Fruit fly (Drosophila melanogaster) whole organism, prepupa: ENCODE results near the gene wts.
A peak's percentile ranks its signal among the peaks of the same experiment; 100 is the strongest.

Experiments used
- CG10631 ChIP-seq: fragments of 200-800 bp; sonication (Bioruptor generic); optimal IDR thresholded peaks from 2 replicates; lab custom pipeline; 2016; ENCODE audit warnings: missing biosample characterization, missing genetic modification characterization
- CG10669 ChIP-seq: fragments of 200-800 bp; sonication (Bioruptor generic); optimal IDR thresholded peaks from 3 replicates; lab custom pipeline; 2018; ENCODE audit warnings: missing biosample characterization, mild to moderate bottlenecking, missing genetic modification characterization, moderate library complexity
- CG11294 ChIP-seq: fragments of 200-800 bp; sonication (Bioruptor generic); IDR thresholded peaks from 2 replicates; pipeline ENCODE4 v1.3.6; 2022; ENCODE audit warnings: missing biosample characterization, missing genetic modification characterization
- CG11762 ChIP-seq: fragments of 200-800 bp; sonication (Bioruptor generic); optimal IDR thresholded peaks from 3 replicates; lab custom pipeline; 2016; ENCODE audit warnings: missing biosample characterization, missing genetic modification characterization; ENCODE audit not compliant: insufficient read depth
- CG11902 ChIP-seq: fragments of 200-800 bp; sonication (Bioruptor generic); optimal IDR thresholded peaks from 3 replicates; lab custom pipeline; 2016; ENCODE audit warnings: missing biosample characterization, missing genetic modification characterization
- CG15336 ChIP-seq: fragments of 200-800 bp; sonication (Bioruptor generic); IDR thresholded peaks from 2 replicates; pipeline ENCODE4 v1.3.6; 2022; ENCODE audit warnings: missing biosample characterization, missing genetic modification characterization
- CG16779 ChIP-seq: fragments of 200-800 bp; sonication (Bioruptor generic); optimal IDR thresholded peaks from 3 replicates; lab custom pipeline; 2017; ENCODE audit warnings: missing biosample characterization, mild to moderate bottlenecking, missing genetic modification characterization
- CG3032 ChIP-seq: fragments of 200-800 bp; optimal IDR thresholded peaks from 2 replicates; lab custom pipeline; 2019; ENCODE audit warnings: missing biosample characterization, mild to moderate bottlenecking, missing genetic modification characterization, moderate library complexity
- CG31627 ChIP-seq: fragments of 200-800 bp; sonication (Bioruptor generic); optimal IDR thresholded peaks from 3 replicates; lab custom pipeline; 2016; ENCODE audit warnings: missing biosample characterization, missing genetic modification characterization
- CG32006 ChIP-seq: fragments of 200-800 bp; sonication (Bioruptor generic); optimal IDR thresholded peaks from 3 replicates; lab custom pipeline; 2017; ENCODE audit warnings: missing biosample characterization, mild to moderate bottlenecking, missing genetic modification characterization
- CG34406 ChIP-seq: fragments of 200-800 bp; sonication (Bioruptor generic); optimal IDR thresholded peaks from 3 replicates; lab custom pipeline; 2016; ENCODE audit warnings: missing biosample characterization, missing genetic modification characterization
- CG4318 ChIP-seq: fragments of 200-800 bp; sonication (Bioruptor generic); optimal IDR thresholded peaks from 3 replicates; lab custom pipeline; 2017; ENCODE audit warnings: missing biosample characterization, mild to moderate bottlenecking, missing genetic modification characterization
- CG6163 ChIP-seq: fragments of 200-800 bp; sonication (Bioruptor generic); IDR thresholded peaks from 3 replicates; pipeline ENCODE4 v1.3.6; 2022; ENCODE audit warnings: missing biosample characterization, missing genetic modification characterization
- CG6276 ChIP-seq: fragments of 200-800 bp; sonication (Bioruptor generic); optimal IDR thresholded peaks from 2 replicates; lab custom pipeline; 2017; ENCODE audit warnings: missing biosample characterization, mild to moderate bottlenecking, missing genetic modification characterization
- CG6792 ChIP-seq: fragments of 200-800 bp; sonication (Bioruptor generic); optimal IDR thresholded peaks from 3 replicates; lab custom pipeline; 2016; ENCODE audit warnings: missing biosample characterization, missing genetic modification characterization
- CG6808 ChIP-seq: fragments of 200-800 bp; sonication (Bioruptor generic); optimal IDR thresholded peaks from 3 replicates; lab custom pipeline; 2017; ENCODE audit warnings: missing biosample characterization, missing genetic modification characterization, mild to moderate bottlenecking, moderate library complexity, missing genetic modification reagents
- CG6854 ChIP-seq: fragments of 200-800 bp; sonication (Bioruptor generic); optimal IDR thresholded peaks from 2 replicates; lab custom pipeline; 2017; ENCODE audit warnings: missing biosample characterization, mild to moderate bottlenecking, missing genetic modification characterization
- CG7368 ChIP-seq: fragments of 200-800 bp; sonication (Bioruptor generic); optimal IDR thresholded peaks from 3 replicates; lab custom pipeline; 2016; ENCODE audit warnings: missing biosample characterization, missing genetic modification characterization
- CG8319 ChIP-seq: fragments of 200-800 bp; sonication (Bioruptor generic); optimal IDR thresholded peaks from 3 replicates; lab custom pipeline; 2016; ENCODE audit warnings: missing biosample characterization, missing genetic modification characterization
- CG8632 ChIP-seq: fragments of 200-800 bp; sonication (Bioruptor generic); optimal IDR thresholded peaks from 3 replicates; lab custom pipeline; 2016; ENCODE audit warnings: missing biosample characterization, missing genetic modification characterization
- CG9139 ChIP-seq: fragments of 200-800 bp; sonication (Bioruptor generic); optimal IDR thresholded peaks from 3 replicates; lab custom pipeline; 2017; ENCODE audit warnings: missing biosample characterization, mild to moderate bottlenecking, missing genetic modification characterization
- Eip75B ChIP-seq: fragments of 200-800 bp; sonication (Bioruptor generic); optimal IDR thresholded peaks from 3 replicates; lab custom pipeline; 2016; ENCODE audit warnings: missing biosample characterization, missing genetic modification characterization
- Eip93F ChIP-seq: fragments of 200-800 bp; sonication (Bioruptor generic); optimal IDR thresholded peaks from 2 replicates; lab custom pipeline; 2016; ENCODE audit warnings: missing biosample characterization, mild to moderate bottlenecking, missing genetic modification characterization
- Ets21C ChIP-seq: fragments of 200-800 bp; sonication (Bioruptor generic); optimal IDR thresholded peaks from 3 replicates; lab custom pipeline; 2016; ENCODE audit warnings: missing biosample characterization, missing genetic modification characterization
- Ets96B ChIP-seq: fragments of 200-800 bp; optimal IDR thresholded peaks from 2 replicates; lab custom pipeline; 2019; ENCODE audit warnings: missing biosample characterization, mild to moderate bottlenecking, missing genetic modification characterization, moderate library complexity
- Gug ChIP-seq: fragments of 200-800 bp; sonication (Bioruptor generic); IDR thresholded peaks from 2 replicates; pipeline ENCODE4 v1.3.6; 2022; ENCODE audit warnings: missing biosample characterization, missing genetic modification characterization
- Hr4 ChIP-seq: fragments of 200-800 bp; sonication (Bioruptor generic); optimal IDR thresholded peaks from 3 replicates; lab custom pipeline; 2016; ENCODE audit warnings: missing biosample characterization, missing genetic modification characterization
- Lpt ChIP-seq: fragments of 200-800 bp; sonication (Bioruptor generic); optimal IDR thresholded peaks from 3 replicates; lab custom pipeline; 2016; ENCODE audit warnings: missing biosample characterization, missing genetic modification characterization
- Smox ChIP-seq: fragments of 200-800 bp; sonication (Bioruptor generic); optimal IDR thresholded peaks from 3 replicates; lab custom pipeline; 2016; ENCODE audit warnings: missing biosample characterization, missing genetic modification characterization
- Sox102F ChIP-seq: fragments of 200-800 bp; sonication (Bioruptor generic); optimal IDR thresholded peaks from 2 replicates; lab custom pipeline; 2016; ENCODE audit warnings: missing biosample characterization, mild to moderate bottlenecking, missing genetic modification characterization
- Sox14 ChIP-seq: fragments of 200-800 bp; sonication (Bioruptor generic); optimal IDR thresholded peaks from 3 replicates; lab custom pipeline; 2016; ENCODE audit warnings: missing biosample characterization, missing genetic modification characterization
- Sox15 ChIP-seq: fragments of 200-800 bp; sonication (Bioruptor generic); optimal IDR thresholded peaks from 3 replicates; lab custom pipeline; 2016; ENCODE audit warnings: missing biosample characterization, missing genetic modification characterization
- achi ChIP-seq: fragments of 200-800 bp; sonication (Bioruptor generic); optimal IDR thresholded peaks from 3 replicates; lab custom pipeline; 2016; ENCODE audit warnings: missing biosample characterization, missing genetic modification characterization
- acj6 ChIP-seq: fragments of 200-800 bp; sonication (Bioruptor generic); optimal IDR thresholded peaks from 3 replicates; lab custom pipeline; 2016; ENCODE audit warnings: missing biosample characterization, missing genetic modification characterization
- cyc ChIP-seq: fragments of 200-800 bp; sonication (Bioruptor generic); optimal IDR thresholded peaks from 3 replicates; lab custom pipeline; 2016; ENCODE audit warnings: missing biosample characterization, missing genetic modification characterization
- dac ChIP-seq: fragments of 200-800 bp; sonication (Bioruptor generic); optimal IDR thresholded peaks from 2 replicates; lab custom pipeline; 2017; ENCODE audit warnings: missing biosample characterization, mild to moderate bottlenecking, missing genetic modification characterization
- dsx ChIP-seq: fragments of 200-800 bp; optimal IDR thresholded peaks from 3 replicates; lab custom pipeline; 2019; ENCODE audit warnings: missing biosample characterization, mild to moderate bottlenecking, missing genetic modification characterization, moderate library complexity; ENCODE audit not compliant: poor library complexity, severe bottlenecking
- esn ChIP-seq: fragments of 200-800 bp; sonication (Bioruptor generic); optimal IDR thresholded peaks from 2 replicates; lab custom pipeline; 2016; ENCODE audit warnings: missing biosample characterization, mild to moderate bottlenecking, missing genetic modification characterization, moderate library complexity
- fkh ChIP-seq: fragments of 200-800 bp; sonication (Bioruptor generic); optimal IDR thresholded peaks from 3 replicates; lab custom pipeline; 2017; ENCODE audit warnings: missing biosample characterization, mild to moderate bottlenecking, missing genetic modification characterization, moderate library complexity
- lz ChIP-seq: fragments of 200-800 bp; sonication (Bioruptor generic); optimal IDR thresholded peaks from 3 replicates; lab custom pipeline; 2016; ENCODE audit warnings: missing biosample characterization, missing genetic modification characterization
- net ChIP-seq: fragments of 200-800 bp; sonication (Bioruptor generic); optimal IDR thresholded peaks from 3 replicates; lab custom pipeline; 2016; ENCODE audit warnings: missing biosample characterization, missing genetic modification characterization
- salr ChIP-seq, 2 experiments: fragments of 200-800 bp; sonication (Bioruptor generic); optimal IDR thresholded peaks; 3 replicates each; lab custom pipeline; 2016 to 2018; ENCODE audit warnings: missing biosample characterization in 2 of 2, missing genetic modification characterization in 2 of 2, mild to moderate bottlenecking in 1 of 2
- spab ChIP-seq: fragments of 200-800 bp; sonication (Bioruptor generic); optimal IDR thresholded peaks from 2 replicates; lab custom pipeline; 2017; ENCODE audit warnings: missing biosample characterization, mild to moderate bottlenecking, missing genetic modification characterization, missing genetic modification reagents
- ss ChIP-seq, 2 experiments: fragments of 200-800 bp; sonication (Bioruptor generic); optimal IDR thresholded peaks; 2 replicates in 1 of 2; 3 replicates in 1 of 2; lab custom pipeline; 2017 to 2018; ENCODE audit warnings: mild to moderate bottlenecking in 2 of 2, missing biosample characterization in 2 of 2, missing genetic modification characterization in 2 of 2, moderate library complexity in 1 of 2
- svp ChIP-seq: fragments of 200-800 bp; sonication (Bioruptor generic); peaks from one replicate; lab custom pipeline; 2016; ENCODE audit warnings: missing biosample characterization, missing genetic modification characterization
- vri ChIP-seq: fragments of 200-800 bp; sonication (Bioruptor generic); optimal IDR thresholded peaks from 3 replicates; lab custom pipeline; 2016; ENCODE audit warnings: missing biosample characterization, mild to moderate bottlenecking, missing genetic modification characterization

Gene wts

DNA sequence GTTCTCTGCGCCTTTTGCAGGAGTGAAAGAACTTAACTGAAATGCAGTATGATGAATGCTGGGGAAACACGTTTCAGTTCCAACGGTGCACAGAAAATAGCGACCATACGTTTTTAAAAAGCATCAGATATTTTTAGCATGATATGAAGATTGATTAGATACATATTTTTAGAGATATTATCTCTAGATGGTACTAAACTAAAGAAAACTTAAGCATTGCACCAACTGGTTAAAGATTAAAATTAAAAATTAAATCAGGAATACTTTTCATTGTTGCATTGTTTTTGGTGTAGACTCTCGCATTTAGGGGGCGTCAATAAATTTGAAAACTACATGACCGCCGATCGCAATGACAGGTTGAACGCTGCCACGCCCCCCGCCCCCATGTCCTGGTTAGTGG is 37.3 kb upstream of the wts start (continued):
- TF ChIP-seq ss (GFP tag; optimal IDR thresholded peaks at IDR 0.05; lab: Kevin White, UChicago) (peak in 1 of 2 experiments; percentile 45), fkh (GFP tag; lab: Kevin White, UChicago) (no peak), CG9139 (GFP tag; lab: Kevin White, UChicago) (no peak), net (GFP tag; lab: Kevin White, UChicago) (no peak), Sox15 (GFP tag; lab: Kevin White, UChicago) (peak; percentile 41), CG8319 (GFP tag; lab: Kevin White, UChicago) (no peak), CG6276 (no peak)
- TF ChIP-seq, all 60 proteins: peak for 34

DNA sequence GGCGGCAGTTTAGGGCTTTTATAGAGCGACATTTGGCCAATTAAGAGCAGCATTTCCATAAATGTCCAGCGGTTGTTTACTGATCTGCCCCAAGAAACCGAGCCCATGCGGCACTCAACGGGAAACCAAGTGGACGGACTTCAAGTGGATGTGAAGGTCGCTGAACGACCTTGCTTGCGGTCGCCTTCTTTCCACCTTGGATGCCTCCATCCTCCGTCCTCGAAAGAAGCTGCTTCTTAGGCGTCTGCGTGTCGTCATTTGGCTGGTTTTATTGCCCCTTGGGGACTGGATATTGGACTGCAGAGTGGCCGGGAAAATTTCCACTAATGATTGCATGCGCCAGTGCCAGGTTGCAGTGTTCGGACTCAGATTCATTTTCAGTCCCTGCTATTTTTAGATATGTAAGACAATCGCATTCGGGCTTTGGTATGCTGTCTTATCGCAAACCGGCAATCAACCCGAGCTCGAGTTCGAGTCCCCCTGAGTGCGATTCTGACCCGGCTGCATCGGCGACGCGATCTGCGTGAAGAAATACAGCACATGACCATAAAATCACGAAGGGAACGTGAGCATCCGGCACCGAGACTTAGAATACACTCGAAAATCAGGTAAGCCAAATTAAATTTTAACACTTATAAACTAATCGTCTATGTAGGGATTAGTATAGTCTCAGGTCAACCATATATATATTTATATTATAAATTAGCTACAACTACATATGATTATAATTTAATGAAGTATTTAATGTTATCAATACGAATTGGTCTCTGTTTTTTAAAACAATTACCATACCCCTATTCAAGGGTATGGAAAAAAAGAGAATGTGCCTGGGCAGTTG is 36.4 kb upstream of the wts start:
- TF ChIP-seq CG6808 (GFP tag; lab: Kevin White, UChicago) (peak; percentile 66), CG31627 (GFP tag; lab: Kevin White, UChicago) (peak; percentile 24), Gug (GFP tag; lab: Robert Waterston, UW) (no peak), Eip75B (GFP tag; lab: Kevin White, UChicago) (no peak), CG11762 (GFP tag; lab: Kevin White, UChicago) (no peak), CG9139 (GFP tag; lab: Kevin White, UChicago) (peak; percentile 53), fkh (GFP tag; lab: Kevin White, UChicago) (no peak), CG34406 (peak; percentile 76), cyc (GFP tag; lab: Kevin White, UChicago) (peak; percentile 28), Lpt (no peak), CG11294 (GFP tag; lab: Robert Waterston, UW) (no peak), dsx (GFP tag; lab: Kevin White, UChicago) (peak; percentile 83), vri (GFP tag; lab: Kevin White, UChicago) (no peak), achi (GFP tag; lab: Kevin White, UChicago) (peak; percentile 46), dac (GFP tag; lab: Kevin White, UChicago) (no peak), CG11902 (GFP tag; lab: Kevin White, UChicago) (peak; percentile 27), salr (GFP tag; optimal IDR thresholded peaks at IDR 0.05; lab: Kevin White, UChicago) (peak in 1 of 2 experiments; percentile 18), CG10669 (GFP tag; lab: Kevin White, UChicago) (peak; percentile 77), CG6276 (no peak), esn (GFP tag; lab: Kevin White, UChicago) (peak; percentile 34), CG6792 (peak; percentile 59), Sox15 (GFP tag; lab: Kevin White, UChicago) (peak; percentile 32), net (GFP tag; lab: Kevin White, UChicago) (peak; percentile 53), CG10631 (peak; percentile 75), Hr4 (GFP tag; lab: Kevin White, UChicago) (no peak), spab (peak; percentile 74), CG4318 (GFP tag; lab: Kevin White, UChicago) (no peak), Eip93F (GFP tag; lab: Kevin White, UChicago) (no peak), Ets96B (tag; lab: Kevin White, UChicago) (peak; percentile 87), CG16779 (tag; lab: Kevin White, UChicago) (peak; percentile 33), Ets21C (no peak), CG6163 (GFP tag; lab: Robert Waterston, UW) (0 out of 3 replicates have a peak, but pooled peaks have one; percentile 6), acj6 (GFP tag; lab: Kevin White, UChicago) (peak; percentile 69), CG8319 (GFP tag; lab: Kevin White, UChicago) (peak; percentile 32), Smox (peak; percentile 39), CG15336 (no peak), CG3032 (tag; lab: Kevin White, UChicago) (peak; percentile 85), CG6854 (GFP tag; lab: Kevin White, UChicago) (no peak), svp (peak; percentile 36), ss (GFP tag; optimal IDR thresholded peaks at IDR 0.05; lab: Kevin White, UChicago) (peak; percentile 81 to 87), Sox14 (GFP tag; lab: Kevin White, UChicago) (peak; percentile 42), CG7368 (GFP tag; lab: Kevin White, UChicago) (no peak), CG32006 (GFP tag; lab: Kevin White, UChicago) (peak; percentile 11), Sox102F (GFP tag; lab: Kevin White, UChicago) (peak; percentile 52), CG8632 (GFP tag; lab: Kevin White, UChicago) (peak; percentile 78), lz (GFP tag; lab: Kevin White, UChicago) (peak; percentile 11)
